Worm (Caenorhabditis elegans): ENCODE measurements around the gene pzf-1.

- TF ChIP-seq ets-4 (GFP tag; optimal IDR thresholded peaks at IDR 0.05), result no peak
- no peak for TF ChIP-seq snpc-3.4 (tag; optimal IDR thresholded peaks at IDR 0.05)
- TF ChIP-seq ama-1 (optimal IDR thresholded peaks at IDR 0.05), result no peak
- no peak for TF ChIP-seq ama-1 (GFP tag; optimal IDR thresholded peaks at IDR 0.05)
- TF ChIP-seq nhr-27 (tag; optimal IDR thresholded peaks at IDR 0.05), result no peak
- no peak for TF ChIP-seq F57A8.1 (GFP tag; optimal IDR thresholded peaks at IDR 0.05)
- no peak for TF ChIP-seq lir-1 (GFP tag; conservative IDR thresholded peaks at IDR 0.05)
- no peak for TF ChIP-seq pbrm-1 (GFP tag; IDR thresholded peaks at IDR 0.05)
- TF ChIP-seq gei-17 (GFP tag; optimal IDR thresholded peaks at IDR 0.05), result no peak
- TF ChIP-seq nfya-2 (GFP tag; IDR thresholded peaks at IDR 0.05), result no peak
- no peak for TF ChIP-seq zfh-2 (GFP tag; conservative IDR thresholded peaks at IDR 0.05)
- TF ChIP-seq rec-8 (tag; optimal IDR thresholded peaks at IDR 0.05), result no peak
Measured at ce11 chrV:15969653-15970052, 41.4 kb upstream of the pzf-1 start, which contains the start of gene F36G9.7.

Measured in whole organism, young adult.